Worm (Caenorhabditis elegans): Measurements from ENCODE around the gene dod-21.

Gene dod-21

DNA sequence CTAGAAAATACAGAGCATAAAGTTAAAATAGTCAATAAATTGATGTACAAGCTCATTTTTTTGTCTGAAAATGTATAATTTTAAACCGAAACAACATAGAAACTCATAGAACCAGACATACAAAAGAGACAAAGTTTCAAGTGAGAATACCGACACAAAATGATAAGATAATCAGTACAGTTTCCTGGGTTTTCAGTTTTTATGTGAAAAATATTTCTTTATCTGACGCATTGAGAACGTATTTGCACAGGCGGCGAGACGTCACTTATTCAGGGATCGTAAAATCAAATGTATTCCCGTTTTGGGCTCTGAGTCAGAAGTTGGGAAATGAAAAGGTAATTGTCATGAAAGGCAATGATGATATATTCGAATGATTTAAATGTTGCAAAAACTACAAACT lies 46.1 kb upstream of the dod-21 start, which contains the start of gene K08D8.6 (continued):
- TF ChIP-seq F26F4.8 (GFP tag; conservative IDR thresholded peaks at IDR 0.05) (no peak), ztf-7 (tag; optimal IDR thresholded peaks at IDR 0.05) (no peak), unc-130 (GFP tag; optimal IDR thresholded peaks at IDR 0.05) (no peak), madf-9 (GFP tag; conservative IDR thresholded peaks at IDR 0.05) (no peak), php-3 (GFP tag; IDR thresholded peaks at IDR 0.05) (peak; percentile 88), unc-62 (GFP tag; optimal IDR thresholded peaks at IDR 0.05 in 1 of 2) (no peak), unc-62 (tag; optimal IDR thresholded peaks at IDR 0.05) (no peak), zip-2 (tag; optimal IDR thresholded peaks at IDR 0.05) (no peak), ceh-28 (tag; optimal IDR thresholded peaks at IDR 0.05) (no peak), snpc-4 (tag; optimal IDR thresholded peaks at IDR 0.05) (no peak), ceh-32 (tag; optimal IDR thresholded peaks at IDR 0.05; ENCODE audit: poor library complexity) (no peak), dmd-8 (GFP tag; IDR thresholded peaks at IDR 0.05) (no peak), daf-19 (GFP tag; conservative IDR thresholded peaks at IDR 0.05) (no peak), egl-43 (GFP tag; IDR thresholded peaks at IDR 0.05) (no peak), nhr-48 (tag; optimal IDR thresholded peaks at IDR 0.05) (peak; percentile 73), zag-1 (tag; optimal IDR thresholded peaks at IDR 0.05) (no peak), F44E2.7 (GFP tag; IDR thresholded peaks at IDR 0.05) (no peak), rbr-2 (tag; optimal IDR thresholded peaks at IDR 0.05) (no peak), saeg-2 (GFP tag; IDR thresholded peaks at IDR 0.05) (no peak), mep-1 (tag; optimal IDR thresholded peaks at IDR 0.05) (no peak), mxl-3 (GFP tag; optimal IDR thresholded peaks at IDR 0.05) (no peak), spr-1 (tag; optimal IDR thresholded peaks at IDR 0.05) (no peak), dmd-6 (GFP tag; IDR thresholded peaks at IDR 0.05) (peak; percentile 94), duxl-1 (tag; optimal IDR thresholded peaks at IDR 0.05; ENCODE audit: poor library complexity) (no peak), daf-12 (tag; optimal IDR thresholded peaks at IDR 0.05) (no peak), fos-1 (tag; optimal IDR thresholded peaks at IDR 0.05) (no peak), nhr-111 (GFP tag; optimal IDR thresholded peaks at IDR 0.05) (no peak), ces-1 (GFP tag; optimal IDR thresholded peaks at IDR 0.05) (no peak), daf-16 (GFP tag; optimal IDR thresholded peaks at IDR 0.05) (no peak), daf-16 (tag; optimal IDR thresholded peaks at IDR 0.05) (peak; percentile 75)

DNA sequence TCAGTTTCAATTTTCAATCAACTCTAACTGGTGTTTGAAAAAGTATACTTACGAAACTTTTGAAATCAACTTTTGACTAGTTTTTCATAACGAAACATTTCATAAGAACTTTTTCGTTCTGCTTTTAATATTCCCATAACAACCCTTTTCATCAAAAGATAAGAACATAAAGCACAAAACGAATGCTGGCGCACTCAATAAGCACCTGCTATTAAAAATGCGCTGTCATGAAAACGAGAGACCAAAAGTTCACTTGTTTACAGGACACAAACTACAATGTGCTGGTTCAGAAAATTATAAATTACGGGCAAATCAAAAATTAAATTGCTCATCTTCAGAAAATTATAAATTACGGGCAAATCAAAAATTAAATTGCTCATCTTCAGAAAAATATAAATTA lies 45.5 kb upstream of the dod-21 start:
- TF ChIP-seq F49E8.2 (tag; optimal IDR thresholded peaks at IDR 0.05; ENCODE audit: borderline replicate concordance), result no peak
- peak; percentile 4 for TF ChIP-seq hlh-11 (tag; optimal IDR thresholded peaks at IDR 0.05)
- no peak for TF ChIP-seq daf-16 (GFP tag; optimal IDR thresholded peaks at IDR 0.05)
- peak; percentile 47 for TF ChIP-seq daf-16 (tag; optimal IDR thresholded peaks at IDR 0.05)
- TF ChIP-seq dmd-6 (GFP tag; IDR thresholded peaks at IDR 0.05), result peak; percentile 82
- TF ChIP-seq nhr-28 (tag; optimal IDR thresholded peaks at IDR 0.05), result peak; percentile 64
- TF ChIP-seq dve-1 (tag; optimal IDR thresholded peaks at IDR 0.05; ENCODE audit: insufficient read depth), result peak; percentile 66
- no peak for TF ChIP-seq fos-1 (tag; optimal IDR thresholded peaks at IDR 0.05)
- 0 out of 2 replicates have a peak, but pooled peaks have one; percentile 47 for TF ChIP-seq php-3 (GFP tag; IDR thresholded peaks at IDR 0.05)
- no peak for TF ChIP-seq Y5F2A.4 (GFP tag; optimal IDR thresholded peaks at IDR 0.05)
- TF ChIP-seq spr-3 (GFP tag; optimal IDR thresholded peaks at IDR 0.05), result no peak
- peak; percentile 62 for TF ChIP-seq pqm-1 (tag; optimal IDR thresholded peaks at IDR 0.05)

- TF ChIP-seq hlh-30 (tag; optimal IDR thresholded peaks at IDR 0.05; ENCODE audit: insufficient read depth) (no peak), nhr-77 (tag; optimal IDR thresholded peaks at IDR 0.05) (no peak), daf-8 (GFP tag; IDR thresholded peaks at IDR 0.05) (no peak), tag-97 (GFP tag; IDR thresholded peaks at IDR 0.05) (no peak), mep-1 (tag; optimal IDR thresholded peaks at IDR 0.05) (no peak), vab-7 (GFP tag; IDR thresholded peaks at IDR 0.05) (no peak), ZK337.2 (GFP tag; IDR thresholded peaks at IDR 0.05) (no peak), ctbp-1 (GFP tag; IDR thresholded peaks at IDR 0.05) (no peak), saeg-2 (GFP tag; IDR thresholded peaks at IDR 0.05) (no peak)
These were observed 44.3 kb upstream of the dod-21 start, which contains the start of gene K08D8.1 for ce11 chrIV:12892194-12892593. TSS of gene K08D8.1 (plus strand) at chrIV:12892494.

Measured in whole organism, L4 larva.